Fruit fly (Drosophila melanogaster) whole organism, embryonic: Measurements from ENCODE around the gene CG14017.

Source experiments
- BEAF-32 ChIP-seq: fragments of 200-800 bp; sonication (Bioruptor generic); optimal IDR thresholded peaks from 3 replicates; lab custom pipeline; 2017; ENCODE audit warnings: missing biosample characterization, missing genetic modification characterization, mild to moderate bottlenecking, moderate library complexity, missing genetic modification reagents
- BtbVII ChIP-seq: fragments of 200-800 bp; sonication (Bioruptor generic); optimal IDR thresholded peaks from 3 replicates; lab custom pipeline; 2017; ENCODE audit warnings: missing biosample characterization, mild to moderate bottlenecking, missing genetic modification characterization
- CG10321 ChIP-seq: fragments of 200-800 bp; sonication (Bioruptor generic); IDR thresholded peaks from 2 replicates; pipeline ENCODE4 v1.3.6; 2022; ENCODE audit warnings: missing biosample characterization, missing genetic modification characterization
- CG11696 ChIP-seq: fragments of 200-800 bp; sonication (Bioruptor generic); IDR thresholded peaks from 2 replicates; pipeline ENCODE4 v1.3.6; 2022; ENCODE audit warnings: missing biosample characterization, missing genetic modification characterization
- CG12659 ChIP-seq: fragments of 200-800 bp; sonication (Bioruptor generic); optimal IDR thresholded peaks from 3 replicates; lab custom pipeline; 2017; ENCODE audit warnings: mild to moderate bottlenecking, missing biosample characterization, missing genetic modification reagents, missing genetic modification characterization
- CG13775 ChIP-seq: fragments of 200-800 bp; sonication (Bioruptor generic); optimal IDR thresholded peaks from 3 replicates; lab custom pipeline; 2017; ENCODE audit warnings: missing biosample characterization, mild to moderate bottlenecking, missing genetic modification characterization
- CG14860 ChIP-seq: fragments of 200-800 bp; sonication (Bioruptor generic); IDR thresholded peaks from 3 replicates; pipeline ENCODE4 v1.3.6; 2022; ENCODE audit warnings: missing biosample characterization, missing genetic modification characterization; ENCODE audit not compliant: partially characterized antibody
- CG17829 ChIP-seq: fragments of 200-800 bp; optimal IDR thresholded peaks from 2 replicates; lab custom pipeline; 2019; ENCODE audit warnings: missing biosample characterization, mild to moderate bottlenecking, missing genetic modification characterization, moderate library complexity
- CG18476 ChIP-seq: fragments of 200-800 bp; sonication (Bioruptor generic); optimal IDR thresholded peaks from 2 replicates; lab custom pipeline; 2016; ENCODE audit warnings: missing biosample characterization, mild to moderate bottlenecking, missing genetic modification characterization
- CG18619 ChIP-seq: fragments of 200-800 bp; sonication (Bioruptor generic); optimal IDR thresholded peaks from 3 replicates; lab custom pipeline; 2017; ENCODE audit warnings: missing biosample characterization, mild to moderate bottlenecking, missing genetic modification characterization
- CG2120 ChIP-seq: fragments of 200-800 bp; sonication (Bioruptor generic); optimal IDR thresholded peaks from 3 replicates; lab custom pipeline; 2016; ENCODE audit warnings: missing biosample characterization, missing genetic modification characterization
- CG31365 ChIP-seq: fragments of 200-800 bp; sonication (Bioruptor generic); optimal IDR thresholded peaks from 2 replicates; lab custom pipeline; 2018; ENCODE audit warnings: missing biosample characterization, mild to moderate bottlenecking, missing genetic modification characterization
- CG32532 ChIP-seq: fragments of 200-800 bp; sonication (Bioruptor generic); IDR thresholded peaks from 2 replicates; pipeline ENCODE4 v1.3.6; 2022; ENCODE audit warnings: missing biosample characterization, missing genetic modification characterization
- CG33557 ChIP-seq: fragments of 200-800 bp; sonication (Bioruptor generic); optimal IDR thresholded peaks from 2 replicates; lab custom pipeline; 2019; ENCODE audit warnings: missing biosample characterization, mild to moderate bottlenecking, missing genetic modification characterization, moderate library complexity
- CG42726 ChIP-seq: fragments of 200-800 bp; sonication (Bioruptor generic); IDR thresholded peaks from 2 replicates; pipeline ENCODE4 v1.3.6; 2022; ENCODE audit warnings: missing biosample characterization, missing genetic modification characterization; ENCODE audit not compliant: partially characterized antibody
- CG8089 ChIP-seq: fragments of 200-800 bp; sonication (Bioruptor generic); optimal IDR thresholded peaks from 3 replicates; lab custom pipeline; 2016; ENCODE audit warnings: missing biosample characterization, missing genetic modification characterization
- CG9727 ChIP-seq: fragments of 200-800 bp; sonication (Bioruptor generic); optimal IDR thresholded peaks from 3 replicates; lab custom pipeline; 2017; ENCODE audit warnings: missing biosample characterization, mild to moderate bottlenecking, missing genetic modification characterization
- CHES-1-like ChIP-seq: fragments of 200-800 bp; sonication (Bioruptor generic); optimal IDR thresholded peaks from 2 replicates; lab custom pipeline; 2016; ENCODE audit warnings: missing biosample characterization, missing genetic modification characterization
- CoRest ChIP-seq: fragments of 200-800 bp; sonication (Bioruptor generic); optimal IDR thresholded peaks from 3 replicates; lab custom pipeline; 2018; ENCODE audit warnings: missing biosample characterization, mild to moderate bottlenecking, missing genetic modification characterization, moderate library complexity
- Dbx ChIP-seq: fragments of 200-800 bp; sonication (Bioruptor generic); IDR thresholded peaks from 3 replicates; pipeline ENCODE4 v1.3.6; 2022; ENCODE audit warnings: missing biosample characterization, missing genetic modification characterization
- Dll ChIP-seq: fragments of 200-800 bp; sonication (Bioruptor generic); IDR thresholded peaks from 4 replicates; pipeline ENCODE4 v1.3.6; 2022; ENCODE audit warnings: missing biosample characterization, missing genetic modification characterization; ENCODE audit not compliant: partially characterized antibody
- Doc3 ChIP-seq: fragments of 200-800 bp; sonication (Bioruptor generic); IDR thresholded peaks from 3 replicates; pipeline ENCODE4 v1.3.6; 2022; ENCODE audit warnings: missing biosample characterization, missing genetic modification characterization; ENCODE audit not compliant: partially characterized antibody
- E2f2 ChIP-seq: fragments of 200-800 bp; sonication (Bioruptor generic); IDR thresholded peaks from 2 replicates; pipeline ENCODE4 v1.3.6; 2022; ENCODE audit warnings: missing biosample characterization, missing genetic modification characterization
- Ets65A ChIP-seq: fragments of 200-800 bp; sonication (Bioruptor generic); peaks from one replicate; lab custom pipeline; 2016; ENCODE audit warnings: missing biosample characterization, missing genetic modification characterization
- HLH3B ChIP-seq: fragments of 200-800 bp; sonication (Bioruptor generic); IDR thresholded peaks from 2 replicates; pipeline ENCODE4 v1.3.6; 2022; ENCODE audit warnings: missing biosample characterization, missing genetic modification characterization
- HLH4C ChIP-seq: fragments of 200-800 bp; sonication (Bioruptor generic); IDR thresholded peaks from 3 replicates; pipeline ENCODE4 v1.3.6; 2022; ENCODE audit warnings: missing biosample characterization, missing genetic modification characterization; ENCODE audit not compliant: partially characterized antibody
- Mad ChIP-seq: fragments of 200-800 bp; sonication (Bioruptor generic); optimal IDR thresholded peaks from 2 replicates; lab custom pipeline; 2016; ENCODE audit warnings: missing biosample characterization, missing genetic modification characterization
- Med ChIP-seq: fragments of 200-800 bp; sonication (Bioruptor generic); peaks from one replicate; lab custom pipeline; 2016; ENCODE audit warnings: missing biosample characterization, missing genetic modification characterization, mild to moderate bottlenecking, inconsistent platforms, moderate library complexity
- NC2β ChIP-seq: fragments of 200-800 bp; sonication (Bioruptor generic); optimal IDR thresholded peaks from 2 replicates; lab custom pipeline; 2016; ENCODE audit warnings: missing biosample characterization, missing genetic modification characterization
- PHDP ChIP-seq: fragments of 200-800 bp; sonication (Bioruptor generic); optimal IDR thresholded peaks from 3 replicates; lab custom pipeline; 2018; ENCODE audit warnings: missing biosample characterization, mild to moderate bottlenecking, missing genetic modification characterization, moderate library complexity
- Ptx1 ChIP-seq: fragments of 200-800 bp; sonication (Bioruptor generic); IDR thresholded peaks from 2 replicates; pipeline ENCODE4 v1.3.6; 2022; ENCODE audit warnings: missing biosample characterization, missing genetic modification characterization
- Sin3A ChIP-seq: fragments of >200 bp; optimal IDR thresholded peaks from 2 replicates; lab custom pipeline; 2018
- Sry-δ ChIP-seq: fragments of 200-800 bp; sonication (Bioruptor generic); optimal IDR thresholded peaks from 2 replicates; lab custom pipeline; 2016; ENCODE audit warnings: missing biosample characterization, missing genetic modification characterization
- ara ChIP-seq: fragments of 200-800 bp; sonication (Bioruptor generic); IDR thresholded peaks from 2 replicates; pipeline ENCODE4 v1.3.6; 2022; ENCODE audit warnings: missing biosample characterization, missing genetic modification characterization
- bbx ChIP-seq: fragments of 200-800 bp; sonication (Bioruptor generic); IDR thresholded peaks from 2 replicates; pipeline ENCODE4 v1.3.6; 2022; ENCODE audit warnings: missing biosample characterization, missing genetic modification characterization; ENCODE audit not compliant: partially characterized antibody
- caup ChIP-seq: fragments of 200-800 bp; sonication (Bioruptor generic); optimal IDR thresholded peaks from 3 replicates; lab custom pipeline; 2017; ENCODE audit warnings: missing biosample characterization, mild to moderate bottlenecking, missing genetic modification characterization, moderate library complexity; ENCODE audit not compliant: severe bottlenecking
- dm ChIP-seq: fragments of 200-800 bp; sonication (Bioruptor generic); optimal IDR thresholded peaks from 3 replicates; lab custom pipeline; 2016; ENCODE audit warnings: missing biosample characterization, missing genetic modification characterization
- ewg ChIP-seq: fragments of 200-800 bp; sonication (Bioruptor generic); optimal IDR thresholded peaks from 3 replicates; lab custom pipeline; 2017; ENCODE audit warnings: mild to moderate bottlenecking, missing biosample characterization, missing genetic modification reagents, missing genetic modification characterization
- gfzf ChIP-seq: fragments of 200-800 bp; sonication (Bioruptor generic); optimal IDR thresholded peaks from 2 replicates; lab custom pipeline; 2016; ENCODE audit warnings: missing biosample characterization, mild to moderate bottlenecking, missing genetic modification characterization, moderate library complexity
- hb ChIP-seq: fragments of 200-800 bp; sonication (Bioruptor generic); IDR thresholded peaks from 3 replicates; pipeline ENCODE4 v1.3.6; 2022; ENCODE audit warnings: missing biosample characterization, missing genetic modification characterization; ENCODE audit not compliant: partially characterized antibody
- ind ChIP-seq: fragments of 200-800 bp; sonication (Bioruptor generic); optimal IDR thresholded peaks from 3 replicates; lab custom pipeline; 2016; ENCODE audit warnings: missing biosample characterization, missing genetic modification characterization
- jumu ChIP-seq: fragments of 200-800 bp; sonication (Bioruptor generic); optimal IDR thresholded peaks from 3 replicates; lab custom pipeline; 2016; ENCODE audit warnings: missing biosample characterization, missing genetic modification characterization
- lola ChIP-seq, 3 experiments: fragments of >200 bp in 2 of 3; fragments of 200-800 bp in 1 of 3; sonication (Bioruptor generic) in 1 of 3; optimal IDR thresholded peaks; 2 replicates each; lab custom pipeline; 2017 to 2019; ENCODE audit warnings: missing biosample characterization in 3 of 3, missing genetic modification characterization in 3 of 3, mild to moderate bottlenecking in 1 of 3, moderate library complexity in 1 of 3
- pfk ChIP-seq: fragments of 200-800 bp; sonication (Bioruptor generic); optimal IDR thresholded peaks from 2 replicates; lab custom pipeline; 2018; ENCODE audit warnings: missing biosample characterization, mild to moderate bottlenecking, missing genetic modification characterization, moderate library complexity
- rib ChIP-seq: fragments of 200-800 bp; sonication (Bioruptor generic); IDR thresholded peaks from 2 replicates; pipeline ENCODE4 v1.3.6; 2022; ENCODE audit warnings: missing biosample characterization, missing genetic modification characterization
- trem ChIP-seq: fragments of 200-800 bp; optimal IDR thresholded peaks from 3 replicates; lab custom pipeline; 2019; ENCODE audit warnings: missing biosample characterization, mild to moderate bottlenecking, missing genetic modification characterization, moderate library complexity
- yki ChIP-seq: fragments of >200 bp; optimal IDR thresholded peaks from 3 replicates; lab custom pipeline; 2018
- zen2 ChIP-seq: fragments of 200-800 bp; sonication (Bioruptor generic); IDR thresholded peaks from 3 replicates; pipeline ENCODE4 v1.3.6; 2022; ENCODE audit warnings: missing biosample characterization, missing genetic modification characterization; ENCODE audit not compliant: partially characterized antibody
- zf30C ChIP-seq: fragments of 200-800 bp; sonication (Bioruptor generic); optimal IDR thresholded peaks from 3 replicates; lab custom pipeline; 2018; ENCODE audit warnings: missing biosample characterization, mild to moderate bottlenecking, missing genetic modification characterization

Gene CG14017

DNA sequence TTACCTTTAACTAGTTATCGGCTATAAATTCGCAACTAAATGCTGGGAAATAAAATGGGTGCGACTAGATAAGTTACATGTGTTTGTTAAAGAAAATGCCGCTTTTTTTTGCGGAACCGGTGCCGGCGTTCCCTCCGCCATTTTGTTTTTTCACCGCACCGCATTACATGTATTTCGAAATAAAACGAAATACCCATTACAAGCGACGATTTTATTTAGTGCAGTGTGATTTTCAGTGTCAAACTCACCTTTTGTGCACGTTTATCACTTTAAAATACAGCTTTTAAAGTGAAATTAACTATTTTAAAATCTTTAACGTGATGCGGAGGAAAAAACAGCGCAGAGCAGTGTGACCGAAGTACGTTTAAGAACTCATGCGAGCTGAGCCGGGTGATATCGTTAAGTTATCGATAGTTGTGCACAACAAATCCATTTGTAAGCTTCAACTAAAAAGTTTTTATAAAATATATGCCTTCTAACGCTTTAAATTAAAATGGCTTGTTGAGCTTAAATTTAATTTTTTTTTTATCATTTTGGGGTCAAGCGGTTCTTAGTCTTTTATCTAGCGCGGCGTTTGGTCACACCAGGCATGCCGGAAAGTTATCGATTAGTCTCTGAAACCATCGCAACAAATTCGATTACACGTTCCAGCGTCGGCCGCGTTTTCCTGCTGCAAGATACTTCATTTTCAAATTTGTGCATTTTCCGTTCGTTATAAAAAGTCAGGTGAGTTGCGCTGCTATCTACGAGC is 11.6 kb upstream of the CG14017 start, which contains the start of the genes Hel25E and Lam:
TSS of gene Hel25E (minus strand) at position 380 of the 751 bp plus-strand sequence.
TSS of gene Lam (plus strand) at position 546 of the 751 bp plus-strand sequence.
- peak; percentile 42 for TF ChIP-seq CHES-1-like (GFP tag; lab: Kevin White, UChicago)
- TF ChIP-seq CG12659 (GFP tag; lab: Kevin White, UChicago): peak; percentile 61
- peak; percentile 88 for TF ChIP-seq Sry-δ (GFP tag; lab: Kevin White, UChicago)
- TF ChIP-seq ind (GFP tag; lab: Kevin White, UChicago): no peak
- peak; percentile 81 for TF ChIP-seq trem (tag; lab: Kevin White, UChicago)
- TF ChIP-seq CoRest (tag; lab: Kevin White, UChicago): peak; percentile 3
- peak; percentile 79; the same call in 2 of the 3 replicates for TF ChIP-seq hb (GFP tag; lab: Robert Waterston, UW)
- TF ChIP-seq BEAF-32: peak; percentile 94
- peak; percentile 26 for TF ChIP-seq jumu (GFP tag; lab: Kevin White, UChicago)
- TF ChIP-seq CG31365 (tag; lab: Kevin White, UChicago): no peak
- TF ChIP-seq Ptx1: no peak
- no peak for TF ChIP-seq BtbVII (GFP tag; lab: Kevin White, UChicago)
- no peak for TF ChIP-seq CG42726
- peak; percentile 80 for TF ChIP-seq Ets65A (GFP tag; lab: Kevin White, UChicago)
- no peak for TF ChIP-seq CG8089 (GFP tag; lab: Kevin White, UChicago)
- no peak for TF ChIP-seq zf30C (GFP tag; lab: Kevin White, UChicago)
- no peak for TF ChIP-seq Dbx (GFP tag; lab: Robert Waterston, UW)
- TF ChIP-seq yki: no peak
- peak; percentile 16 for TF ChIP-seq dm
- no peak for TF ChIP-seq rib (GFP tag; lab: Robert Waterston, UW)
- TF ChIP-seq CG2120 (GFP tag; lab: Kevin White, UChicago): peak; percentile 29
- TF ChIP-seq HLH3B: no peak
- TF ChIP-seq CG11696 (GFP tag; lab: Robert Waterston, UW): no peak
- TF ChIP-seq caup (GFP tag; lab: Kevin White, UChicago): no peak
- TF ChIP-seq CG10321: 0 out of 2 replicates have a peak, but pooled peaks have one; percentile 16
- TF ChIP-seq gfzf: peak; percentile 94
- peak; percentile 81 for TF ChIP-seq HLH4C (GFP tag; lab: Robert Waterston, UW)
- peak; percentile 7 for TF ChIP-seq CG13775 (GFP tag; lab: Kevin White, UChicago)
- TF ChIP-seq CG32532 (GFP tag; lab: Robert Waterston, UW): no peak
- no peak for TF ChIP-seq CG18476 (GFP tag; lab: Kevin White, UChicago)
- no peak for TF ChIP-seq ara (GFP tag; lab: Robert Waterston, UW)
- TF ChIP-seq Sin3A (lab: Kevin White, UChicago): peak; percentile 98
- TF ChIP-seq bbx (GFP tag; lab: Robert Waterston, UW): peak; percentile 69
- peak; percentile 81 for TF ChIP-seq Med
- TF ChIP-seq pfk: no peak
- TF ChIP-seq PHDP (tag; lab: Kevin White, UChicago): no peak
- peak; percentile 13 for TF ChIP-seq CG9727 (GFP tag; lab: Kevin White, UChicago)
- peak in 1 of 3 experiments; percentile 24 for TF ChIP-seq lola (GFP tag; optimal IDR thresholded peaks at IDR 0.05; lab: Kevin White, UChicago)
- TF ChIP-seq Mad: peak; percentile 42
- TF ChIP-seq E2f2 (GFP tag; lab: Robert Waterston, UW): 0 out of 2 replicates have a peak, but pooled peaks have one; percentile 40
- peak; percentile 85 for TF ChIP-seq zen2 (GFP tag; lab: Robert Waterston, UW)
- peak; percentile 97 for TF ChIP-seq Dll (GFP tag; lab: Robert Waterston, UW)
- TF ChIP-seq CG33557 (GFP tag; lab: Kevin White, UChicago): no peak
- no peak for TF ChIP-seq CG18619 (GFP tag; lab: Kevin White, UChicago)
- TF ChIP-seq NC2β (GFP tag; lab: Kevin White, UChicago): peak; percentile 60
- peak; percentile 66; the same call in 1 of the 3 replicates for TF ChIP-seq CG14860 (GFP tag; lab: Robert Waterston, UW)
- peak; percentile 87 for TF ChIP-seq Doc3 (GFP tag; lab: Robert Waterston, UW)
- TF ChIP-seq CG17829: peak; percentile 50
- TF ChIP-seq ewg (GFP tag; lab: Kevin White, UChicago): peak; percentile 32
